ENCODE assay signal across 1 fruit fly cellular context in genomic region chr3L:2795363-2795957, dm6.
TF ChIP-seq lines count a peak whose summit lies in the region.

No protein-coding gene starts in this region.

TF ChIP-seq in whole organism, embryonic, 481 proteins besides CTCF, POLR2A, EP300 and RAD21 (continued from another document):
- TF ChIP-seq CG32532 (GFP tag; IDR thresholded peaks at IDR 0.05; lab: Robert Waterston, UW) (peak; percentile 32; the same call in 1 of the 2 replicates), esg (GFP tag; conservative IDR thresholded peaks at IDR 0.05; lab: Robert Waterston, UW) (peak; percentile 25; the same call in 1 of the 2 replicates), Sox102F (GFP tag; optimal IDR thresholded peaks at IDR 0.05; lab: Kevin White, UChicago) (peak; percentile 63), nmo (GFP tag; optimal IDR thresholded peaks at IDR 0.05; lab: Kevin White, UChicago) (peak; percentile 13), CG32772 (GFP tag; IDR thresholded peaks at IDR 0.05; lab: Robert Waterston, UW) (peak; percentile 49; the same call in 1 of the 2 replicates), sc (optimal IDR thresholded peaks at IDR 0.05; lab: Kevin White, UChicago) (no peak), sc (GFP tag; optimal IDR thresholded peaks at IDR 0.05; lab: Kevin White, UChicago) (no peak), CG17802 (tag; optimal IDR thresholded peaks at IDR 0.05; lab: Kevin White, UChicago) (no peak), dysf (GFP tag; IDR thresholded peaks at IDR 0.05; lab: Robert Waterston, UW) (peak; percentile 51; the same call in 2 of the 3 replicates), tio (GFP tag; optimal IDR thresholded peaks at IDR 0.05; lab: Kevin White, UChicago) (no peak), salm (tag; optimal IDR thresholded peaks at IDR 0.05; lab: Kevin White, UChicago) (no peak), CG17361 (GFP tag; IDR thresholded peaks at IDR 0.05; lab: Robert Waterston, UW) (peak; percentile 51; the same call in 2 of the 3 replicates), CG3065 (GFP tag; optimal IDR thresholded peaks at IDR 0.05; lab: Kevin White, UChicago) (no peak)
